Fruit fly (Drosophila melanogaster) whole organism, pupa: ENCODE results near the gene CG46059.

Experiments
- CG10348 ChIP-seq: fragments of 200-800 bp; sonication (Bioruptor generic); IDR thresholded peaks from 2 replicates; pipeline ENCODE4 v1.3.6; 2022; ENCODE audit warnings: missing biosample characterization, missing genetic modification characterization
- CG12605 ChIP-seq: fragments of 200-800 bp; sonication (Bioruptor generic); IDR thresholded peaks from 2 replicates; pipeline ENCODE4 v1.3.6; 2022; ENCODE audit warnings: missing biosample characterization, missing genetic modification characterization
- CG13204 ChIP-seq: fragments of 200-800 bp; sonication (Bioruptor generic); optimal IDR thresholded peaks from 2 replicates; lab custom pipeline; 2018; ENCODE audit warnings: missing biosample characterization, mild to moderate bottlenecking, missing genetic modification characterization, moderate library complexity
- CG17806 ChIP-seq: fragments of 200-800 bp; sonication (Bioruptor generic); optimal IDR thresholded peaks from 2 replicates; lab custom pipeline; 2018; ENCODE audit warnings: missing biosample characterization, mild to moderate bottlenecking, missing genetic modification characterization, moderate library complexity
- CG8301 ChIP-seq: fragments of 200-800 bp; sonication (Bioruptor generic); optimal IDR thresholded peaks from 2 replicates; lab custom pipeline; 2018; ENCODE audit warnings: missing biosample characterization, mild to moderate bottlenecking, missing genetic modification characterization
- CG9948 ChIP-seq: fragments of 200-800 bp; sonication (Bioruptor generic); optimal IDR thresholded peaks from 2 replicates; lab custom pipeline; 2018; ENCODE audit warnings: missing biosample characterization, mild to moderate bottlenecking, missing genetic modification characterization, moderate library complexity
- Ets98B ChIP-seq: fragments of 200-800 bp; sonication (Bioruptor generic); IDR thresholded peaks from 2 replicates; pipeline ENCODE4 v1.3.6; 2022; ENCODE audit warnings: missing biosample characterization, missing genetic modification characterization
- Pif1A ChIP-seq: fragments of 200-800 bp; sonication (Bioruptor generic); optimal IDR thresholded peaks from 3 replicates; lab custom pipeline; 2016; ENCODE audit warnings: missing biosample characterization, missing genetic modification characterization
- Pif1B ChIP-seq: fragments of 200-800 bp; sonication (Bioruptor generic); optimal IDR thresholded peaks from 3 replicates; lab custom pipeline; 2016; ENCODE audit warnings: missing biosample characterization, missing genetic modification characterization
- fd96Ca ChIP-seq: fragments of 200-800 bp; sonication (Bioruptor generic); IDR thresholded peaks from 3 replicates; pipeline ENCODE4 v1.3.6; 2022; ENCODE audit warnings: missing biosample characterization, missing genetic modification characterization
- rn ChIP-seq: fragments of 200-800 bp; sonication (Bioruptor generic); IDR thresholded peaks from 2 replicates; pipeline ENCODE4 v1.3.6; 2022; ENCODE audit warnings: missing biosample characterization, missing genetic modification characterization

DNA sequence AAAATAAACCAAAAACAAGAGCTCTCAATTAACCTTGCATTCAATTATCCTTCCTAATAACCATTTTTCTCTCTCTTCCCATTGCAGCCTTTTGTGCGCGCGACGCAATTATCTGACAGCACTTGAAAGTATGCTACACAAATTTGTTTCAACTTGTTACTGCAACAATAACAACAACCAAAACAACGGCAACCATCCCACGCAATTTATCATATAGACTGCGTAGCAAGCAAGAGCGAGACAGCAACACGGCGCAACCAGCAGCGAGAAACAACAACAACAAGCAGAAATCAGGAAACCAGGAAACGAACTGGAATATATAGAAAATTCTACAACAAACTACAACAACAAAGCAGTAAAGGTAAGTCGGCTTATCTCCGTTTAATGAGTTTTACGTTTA is 17.6 kb downstream of the CG46059 start:
- TF ChIP-seq Pif1A (GFP tag; lab: Kevin White, UChicago) (no peak), CG17806 (no peak), CG12605 (no peak), CG13204 (GFP tag; lab: Kevin White, UChicago) (no peak), CG9948 (tag; lab: Kevin White, UChicago) (no peak), rn (GFP tag; lab: Robert Waterston, UW) (no peak), fd96Ca (no peak), Ets98B (GFP tag; lab: Robert Waterston, UW) (0 out of 2 replicates have a peak, but pooled peaks have one; percentile 10), Pif1B (GFP tag; lab: Kevin White, UChicago) (no peak), CG10348 (GFP tag; lab: Robert Waterston, UW) (no peak), CG8301 (no peak)
